Fruit fly (Drosophila melanogaster): ENCODE measurements around the gene Alp12.

Alp12 gene

DNA sequence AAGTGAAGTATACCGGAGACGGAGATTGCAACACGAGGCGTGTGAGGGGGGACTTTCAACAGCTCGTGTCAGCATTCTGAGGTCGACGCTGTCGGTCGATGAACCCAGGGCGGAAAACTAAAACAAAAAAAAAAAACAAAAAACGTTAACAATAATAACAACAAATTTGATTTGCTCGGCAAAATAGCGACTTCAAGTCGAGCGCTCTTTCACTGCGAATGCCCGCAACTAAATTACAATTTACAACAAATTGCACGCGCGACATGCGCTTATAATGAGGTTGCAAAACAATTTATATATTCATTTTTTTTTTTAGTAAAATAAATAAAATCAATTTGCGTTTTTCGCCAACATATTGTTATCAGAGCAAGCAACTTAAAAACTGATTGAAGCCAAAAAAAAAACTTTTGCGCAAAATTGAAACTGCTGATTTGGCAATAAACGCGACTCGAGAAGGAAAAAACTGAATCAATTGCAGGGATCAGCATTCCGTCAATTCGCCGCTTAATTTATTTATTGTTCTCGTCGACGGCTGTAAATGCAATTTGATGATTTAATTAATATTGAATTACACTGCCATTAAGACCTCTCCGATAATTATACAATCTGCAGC is 49.7 kb downstream of the Alp12 start:
- TF ChIP-seq CTCF (optimal IDR thresholded peaks at IDR 0.05) (no peak), CG8478 (optimal IDR thresholded peaks at IDR 0.05) (no peak)
